Fruit fly (Drosophila melanogaster): ENCODE measurements around the gene SerRS-m.

The SerRS-m gene

DNA sequence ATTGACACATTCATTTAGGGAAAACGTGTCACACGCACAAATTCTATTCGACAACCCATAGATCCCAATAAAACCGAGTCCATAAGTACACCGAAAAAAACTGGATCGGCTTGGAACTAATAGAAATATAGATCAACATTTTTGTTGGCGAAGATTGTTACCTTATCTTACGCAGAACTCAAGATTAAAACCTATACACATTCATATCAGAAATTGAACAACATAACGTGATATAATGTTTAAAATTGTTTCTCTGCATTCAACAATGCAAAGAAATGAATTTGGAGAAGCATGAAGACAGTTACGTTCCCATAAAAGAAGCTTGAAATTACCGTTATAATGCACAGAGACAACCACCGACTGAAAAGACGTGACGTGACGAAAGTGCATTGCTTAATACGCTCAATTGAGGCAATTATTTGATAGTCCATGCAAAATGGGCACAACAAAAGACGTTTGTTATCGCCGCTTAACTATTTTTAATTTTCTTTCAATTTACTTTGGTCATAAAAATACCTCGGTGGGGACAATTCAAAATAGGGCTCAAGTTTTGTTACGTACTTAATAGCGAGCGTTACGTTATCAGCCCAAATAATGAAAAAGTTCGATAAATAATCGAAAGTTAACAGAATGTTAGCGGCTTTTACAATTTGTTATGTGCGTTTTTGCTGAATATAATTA, at the start of gene SerRS-m:
Gene SerRS-m (plus strand): TSS at position 616 of the 681 bp plus-strand sequence.
- TF ChIP-seq Ets96B (tag; optimal IDR thresholded peaks at IDR 0.05) (no peak), CG8119 (GFP tag; IDR thresholded peaks at IDR 0.05) (no peak), esn (GFP tag; optimal IDR thresholded peaks at IDR 0.05) (peak; percentile 2)

DNA sequence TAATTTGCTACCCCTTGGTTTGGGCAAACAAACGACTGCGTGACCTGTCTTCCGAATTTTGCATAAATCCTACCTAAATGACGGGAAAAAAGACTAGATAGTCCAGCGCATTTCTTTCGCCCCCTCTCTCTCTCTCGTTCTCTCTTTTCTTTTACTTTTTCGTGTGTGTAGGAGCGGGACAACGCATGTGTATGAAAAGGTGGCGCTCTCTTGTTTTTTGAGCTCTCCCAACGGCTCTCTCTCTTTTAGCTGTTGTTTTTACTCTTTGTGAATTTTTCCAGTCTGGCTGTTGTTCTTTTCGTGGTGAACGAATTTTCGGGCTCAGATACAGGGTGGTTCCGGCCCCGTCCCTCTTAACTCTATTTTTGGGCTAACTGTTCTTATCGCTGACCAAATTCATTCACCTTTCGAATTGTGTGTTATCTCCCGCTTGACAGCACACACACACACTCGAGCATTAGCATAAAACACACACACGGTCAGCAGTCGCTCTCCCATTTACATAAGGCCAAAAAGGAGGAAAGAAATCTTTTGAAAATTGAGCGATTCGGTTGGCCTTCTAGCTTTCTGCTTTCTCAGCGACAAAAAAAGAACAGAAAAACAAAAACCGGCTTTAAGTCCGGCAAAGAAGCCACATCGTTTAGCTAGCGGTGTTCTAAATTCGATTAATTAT, 48.8 kb upstream of the SerRS-m start:
- TF ChIP-seq Sox102F (GFP tag; optimal IDR thresholded peaks at IDR 0.05): no peak
- TF ChIP-seq pdm3 (GFP tag; optimal IDR thresholded peaks at IDR 0.05): no peak
- TF ChIP-seq achi (GFP tag; optimal IDR thresholded peaks at IDR 0.05): no peak
- no peak for TF ChIP-seq dac (GFP tag; optimal IDR thresholded peaks at IDR 0.05)
- TF ChIP-seq CG9139 (GFP tag; optimal IDR thresholded peaks at IDR 0.05): peak; percentile 33
- TF ChIP-seq CG6854 (GFP tag; optimal IDR thresholded peaks at IDR 0.05): no peak
- TF ChIP-seq esn (GFP tag; optimal IDR thresholded peaks at IDR 0.05): no peak
- peak; percentile 69 for TF ChIP-seq svp (GFP tag)
- TF ChIP-seq fd59A (GFP tag; optimal IDR thresholded peaks at IDR 0.05): peak; percentile 24
- no peak for TF ChIP-seq CG1621 (tag; optimal IDR thresholded peaks at IDR 0.05)
- peak in 1 of 2 experiments; percentile 46 for TF ChIP-seq ss (GFP tag; optimal IDR thresholded peaks at IDR 0.05)
- TF ChIP-seq Sox15 (GFP tag; optimal IDR thresholded peaks at IDR 0.05): no peak
- TF ChIP-seq CG6792 (GFP tag; optimal IDR thresholded peaks at IDR 0.05): no peak
- TF ChIP-seq CG7368 (GFP tag; optimal IDR thresholded peaks at IDR 0.05): no peak
- TF ChIP-seq CG3919 (GFP tag; optimal IDR thresholded peaks at IDR 0.05): peak; percentile 11
- TF ChIP-seq Met (GFP tag; optimal IDR thresholded peaks at IDR 0.05): no peak
- TF ChIP-seq CG8632 (GFP tag; optimal IDR thresholded peaks at IDR 0.05): peak; percentile 10
- no peak for TF ChIP-seq spab (GFP tag; optimal IDR thresholded peaks at IDR 0.05)
- TF ChIP-seq topi (GFP tag; optimal IDR thresholded peaks at IDR 0.05): no peak
- no peak for TF ChIP-seq Hr38 (GFP tag; optimal IDR thresholded peaks at IDR 0.05)
- TF ChIP-seq CG3032 (tag; optimal IDR thresholded peaks at IDR 0.05): peak; percentile 53
- TF ChIP-seq Ets21C (GFP tag; optimal IDR thresholded peaks at IDR 0.05): no peak
- TF ChIP-seq Eip78C (GFP tag): peak; percentile 55
- TF ChIP-seq CG31627 (GFP tag; optimal IDR thresholded peaks at IDR 0.05): no peak
- TF ChIP-seq Eip75B (GFP tag; optimal IDR thresholded peaks at IDR 0.05): no peak
- TF ChIP-seq eg (GFP tag; IDR thresholded peaks at IDR 0.05): no peak
- no peak for TF ChIP-seq Hr39 (GFP tag; optimal IDR thresholded peaks at IDR 0.05)
- no peak for TF ChIP-seq CG10669 (GFP tag; optimal IDR thresholded peaks at IDR 0.05)
- peak; percentile 58 for TF ChIP-seq vri (GFP tag; optimal IDR thresholded peaks at IDR 0.05)
- TF ChIP-seq CG10631 (GFP tag; optimal IDR thresholded peaks at IDR 0.05): no peak
- TF ChIP-seq CG32006 (GFP tag; optimal IDR thresholded peaks at IDR 0.05): peak; percentile 8
- TF ChIP-seq Sox14 (GFP tag; optimal IDR thresholded peaks at IDR 0.05): peak; percentile 9
- no peak for TF ChIP-seq CG15336 (GFP tag; IDR thresholded peaks at IDR 0.05)
- no peak for TF ChIP-seq CG6808 (GFP tag; optimal IDR thresholded peaks at IDR 0.05)
- no peak for TF ChIP-seq fd85E (GFP tag; optimal IDR thresholded peaks at IDR 0.05)
- peak; percentile 29 for TF ChIP-seq CG6276 (GFP tag; optimal IDR thresholded peaks at IDR 0.05)
- no peak for TF ChIP-seq Ets96B (tag; optimal IDR thresholded peaks at IDR 0.05)
- TF ChIP-seq dsx (GFP tag; optimal IDR thresholded peaks at IDR 0.05; ENCODE audit: poor library complexity, severe bottlenecking): no peak
- TF ChIP-seq CG6163 (GFP tag; IDR thresholded peaks at IDR 0.05): no peak
- TF ChIP-seq Hr4 (GFP tag; optimal IDR thresholded peaks at IDR 0.05): no peak
- TF ChIP-seq CG34406 (GFP tag; optimal IDR thresholded peaks at IDR 0.05): no peak
- no peak for TF ChIP-seq OdsH (GFP tag; optimal IDR thresholded peaks at IDR 0.05)
- TF ChIP-seq net (GFP tag; optimal IDR thresholded peaks at IDR 0.05): peak; percentile 3
- no peak for TF ChIP-seq CG8119 (GFP tag; IDR thresholded peaks at IDR 0.05)
- TF ChIP-seq CG16779 (tag; optimal IDR thresholded peaks at IDR 0.05): no peak

Measured in whole organism, prepupa.